Fruit fly (Drosophila melanogaster): ENCODE results near the gene croc.

The croc gene

DNA sequence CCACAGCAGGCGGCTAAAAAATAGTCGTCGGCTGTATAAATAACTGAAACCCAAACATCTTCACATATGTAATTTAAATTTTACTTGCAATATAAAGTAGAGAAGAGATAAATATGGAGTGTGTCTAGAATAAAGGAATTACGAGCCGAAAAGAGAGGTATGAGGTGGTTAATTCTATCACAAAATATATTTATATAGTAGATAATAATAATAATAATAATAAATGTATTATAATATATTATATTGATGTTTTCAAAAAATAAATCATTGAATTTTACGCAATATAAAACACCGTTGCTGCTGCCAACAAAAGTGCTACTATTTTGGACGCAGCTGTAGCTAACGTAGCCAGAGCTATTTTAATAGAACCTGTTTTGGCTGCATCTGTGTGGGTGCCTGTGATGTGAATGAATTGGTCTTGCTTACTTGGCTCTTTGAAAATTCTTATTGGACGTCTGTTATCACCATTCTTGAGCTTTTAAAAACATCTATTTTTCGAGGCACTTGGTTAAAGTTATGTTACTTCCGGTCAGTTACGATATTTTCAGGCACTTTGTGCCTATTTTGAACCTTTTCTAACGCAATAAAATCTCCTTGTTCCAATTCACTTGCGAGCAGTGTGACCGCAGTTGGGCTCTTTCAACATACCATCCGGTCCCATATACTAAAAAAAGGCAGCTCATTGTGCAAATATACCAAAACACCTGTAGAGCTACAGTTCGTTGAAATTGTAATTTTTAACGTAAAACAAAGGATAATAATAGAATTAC, 20.8 kb upstream of the croc start, which contains the start of gene Hr78 (continued):
- TF ChIP-seq CG4404 (GFP tag; IDR thresholded peaks at IDR 0.05), result peak; percentile 24; the same call in 1 of the 2 replicates
- TF ChIP-seq CG31224 (GFP tag; IDR thresholded peaks at IDR 0.05), result peak; percentile 45
- TF ChIP-seq Meics (GFP tag; optimal IDR thresholded peaks at IDR 0.05), result peak; percentile 90
- TF ChIP-seq CG17612 (GFP tag; IDR thresholded peaks at IDR 0.05), result no peak
- peak; percentile 56; the same call in 1 of the 2 replicates for TF ChIP-seq Awh (GFP tag; IDR thresholded peaks at IDR 0.05)
- no peak for TF ChIP-seq hth (optimal IDR thresholded peaks at IDR 0.05)
- no peak; the same call in 2 of the 3 replicates for TF ChIP-seq ase (GFP tag; IDR thresholded peaks at IDR 0.05)
- TF ChIP-seq CG17328 (GFP tag; IDR thresholded peaks at IDR 0.05), result peak; percentile 66; the same call in 1 of the 2 replicates
- no peak for TF ChIP-seq zf30C (GFP tag; optimal IDR thresholded peaks at IDR 0.05)
- no peak for TF ChIP-seq Antp (GFP tag; optimal IDR thresholded peaks at IDR 0.05)
- TF ChIP-seq D19A (tag; optimal IDR thresholded peaks at IDR 0.05), result peak; percentile 86
- TF ChIP-seq sqz (GFP tag; optimal IDR thresholded peaks at IDR 0.05), result no peak
- peak; percentile 89 for TF ChIP-seq CG7839 (tag; optimal IDR thresholded peaks at IDR 0.05)
- TF ChIP-seq Fer3 (tag; optimal IDR thresholded peaks at IDR 0.05), result peak; percentile 78
- TF ChIP-seq Adf1 (GFP tag; IDR thresholded peaks at IDR 0.05), result no peak; the same call in 1 of the 2 replicates
- TF ChIP-seq Dip3 (GFP tag; optimal IDR thresholded peaks at IDR 0.05), result no peak
- TF ChIP-seq CG16779 (GFP tag; IDR thresholded peaks at IDR 0.05), result no peak
- TF ChIP-seq CG12071 (GFP tag; optimal IDR thresholded peaks at IDR 0.05), result peak; percentile 18
- no peak for TF ChIP-seq CG4730 (GFP tag; IDR thresholded peaks at IDR 0.05)
- TF ChIP-seq disco-r (GFP tag; optimal IDR thresholded peaks at IDR 0.05), result no peak
- peak; percentile 67 for TF ChIP-seq lbe (GFP tag; optimal IDR thresholded peaks at IDR 0.05)
- TF ChIP-seq CG10267 (tag; optimal IDR thresholded peaks at IDR 0.05), result peak; percentile 82
- peak; percentile 74 for TF ChIP-seq CG18619 (GFP tag; optimal IDR thresholded peaks at IDR 0.05)
- no peak for TF ChIP-seq crc (GFP tag; optimal IDR thresholded peaks at IDR 0.05)
- TF ChIP-seq CG10209 (GFP tag; optimal IDR thresholded peaks at IDR 0.05), result peak; percentile 88
- TF ChIP-seq Poxn (GFP tag; IDR thresholded peaks at IDR 0.05), result no peak
- no peak for TF ChIP-seq vnd (GFP tag; IDR thresholded peaks at IDR 0.05; ENCODE audit: partially characterized antibody)
- TF ChIP-seq Xrp1 (GFP tag; IDR thresholded peaks at IDR 0.05), result peak; percentile 81
- TF ChIP-seq zen (tag; optimal IDR thresholded peaks at IDR 0.05), result peak; percentile 65
- no peak for TF ChIP-seq luna (GFP tag; optimal IDR thresholded peaks at IDR 0.05)
- TF ChIP-seq ssp (GFP tag; IDR thresholded peaks at IDR 0.05), result no peak
- TF ChIP-seq tio (GFP tag; optimal IDR thresholded peaks at IDR 0.05), result peak; percentile 71
- TF ChIP-seq emc (GFP tag; optimal IDR thresholded peaks at IDR 0.05), result no peak
- no peak for TF ChIP-seq Trl (optimal IDR thresholded peaks at IDR 0.05)
- no peak for TF ChIP-seq Trl (GFP tag; optimal IDR thresholded peaks at IDR 0.05)
- no peak for TF ChIP-seq Hey (tag; optimal IDR thresholded peaks at IDR 0.05)
- TF ChIP-seq da (GFP tag; optimal IDR thresholded peaks at IDR 0.05), result no peak
- peak; percentile 82 for TF ChIP-seq CG13775 (GFP tag; optimal IDR thresholded peaks at IDR 0.05)
- TF ChIP-seq CG10654 (GFP tag; optimal IDR thresholded peaks at IDR 0.05), result peak; percentile 43
- peak; percentile 50 for TF ChIP-seq CG30020 (tag; optimal IDR thresholded peaks at IDR 0.05)
- TF ChIP-seq ap (GFP tag; IDR thresholded peaks at IDR 0.05), result peak; percentile 47; the same call in 1 of the 2 replicates
- no peak for TF ChIP-seq CG2199 (GFP tag; IDR thresholded peaks at IDR 0.05)
- TF ChIP-seq Kr (GFP tag; optimal IDR thresholded peaks at IDR 0.05), result no peak
- peak in 1 of 2 experiments; percentile 4 for TF ChIP-seq crp (GFP tag; optimal IDR thresholded peaks at IDR 0.05)
- peak; percentile 51; the same call in 2 of the 3 replicates for TF ChIP-seq CG34422 (GFP tag; IDR thresholded peaks at IDR 0.05)
- TF ChIP-seq kay (GFP tag; optimal IDR thresholded peaks at IDR 0.05), result peak; percentile 3
- TF ChIP-seq pho (GFP tag; optimal IDR thresholded peaks at IDR 0.05), result no peak
- TF ChIP-seq CG34376 (GFP tag; optimal IDR thresholded peaks at IDR 0.05), result peak; percentile 15
- TF ChIP-seq Nf-YA (GFP tag; IDR thresholded peaks at IDR 0.05), result no peak
- TF ChIP-seq CG7372 (GFP tag; IDR thresholded peaks at IDR 0.05), result peak; percentile 66
- 0 out of 2 replicates have a peak, but pooled peaks have one; percentile 28 for TF ChIP-seq gt (GFP tag; IDR thresholded peaks at IDR 0.05)
